Worm (Caenorhabditis elegans) whole organism, L4 larva: ENCODE measurements around the gene try-5.

Source experiments
- F44E2.7 ChIP-seq: fragments of 200-800 bp; sonication (Bioruptor generic); IDR thresholded peaks from 2 replicates; pipeline ENCODE4 v2.1.2; 2022; ENCODE audit warnings: missing genetic modification characterization, missing compliant biosample characterization
- Y105C5A.15 ChIP-seq: fragments of 200-800 bp; sonication (Bioruptor generic); IDR thresholded peaks from 2 replicates; pipeline ENCODE4 v1.3.6; 2022; ENCODE audit warnings: missing genetic modification characterization, missing compliant biosample characterization
- Y48G9A.11 ChIP-seq: fragments of 200-800 bp; sonication (Bioruptor generic); IDR thresholded peaks from 2 replicates; pipeline ENCODE4 v1.3.6; 2022; ENCODE audit warnings: missing genetic modification reagents, missing genetic modification characterization, missing compliant biosample characterization
- Y5F2A.4 ChIP-seq: fragments of 200-800 bp; sonication (Bioruptor generic); optimal IDR thresholded peaks from 2 replicates; lab custom pipeline; 2018; ENCODE audit warnings: mild to moderate bottlenecking, missing genetic modification characterization, missing compliant biosample characterization
- Y75B8A.6 ChIP-seq: fragments of 200-800 bp; sonication (Bioruptor generic); IDR thresholded peaks from 2 replicates; pipeline ENCODE4 v1.3.6; 2022; ENCODE audit warnings: missing genetic modification reagents, missing genetic modification characterization, missing compliant biosample characterization
- ZK546.5 ChIP-seq, 2 experiments: sonication (generic microtip); optimal IDR thresholded peaks; 2 replicates each; lab custom pipeline; 2017; ENCODE audit warnings: missing biosample characterization in 2 of 2, missing genetic modification characterization in 2 of 2
- aha-1 ChIP-seq: fragments of 150-350 bp; peaks from one replicate; lab custom pipeline; 2014; ENCODE audit warnings: missing biosample characterization, missing genetic modification characterization
- aly-2 ChIP-seq: sonication (generic microtip); optimal IDR thresholded peaks from 2 replicates; lab custom pipeline; 2018; ENCODE audit warnings: missing biosample characterization, missing genetic modification characterization
- ama-1 ChIP-seq: fragments of 150-350 bp; optimal IDR thresholded peaks from 2 replicates; lab custom pipeline; 2014; ENCODE audit warnings: inconsistent platforms, mixed read lengths
- ceh-20 ChIP-seq: fragments of 200-800 bp; sonication (Bioruptor generic); IDR thresholded peaks from 2 replicates; pipeline ENCODE4 v1.3.6; 2022; ENCODE audit warnings: missing genetic modification reagents, missing genetic modification characterization, missing compliant biosample characterization
- ceh-62 ChIP-seq: sonication (generic microtip); optimal IDR thresholded peaks from 2 replicates; lab custom pipeline; 2017; ENCODE audit warnings: missing biosample characterization, missing genetic modification characterization
- cey-2 ChIP-seq: sonication (generic microtip); optimal IDR thresholded peaks from 3 replicates; lab custom pipeline; 2017; ENCODE audit warnings: missing genetic modification characterization, mild to moderate bottlenecking, missing compliant biosample characterization, antibody characterized with exemption, borderline replicate concordance; ENCODE audit not compliant: insufficient read depth
- daf-12 ChIP-seq: fragments of 150-350 bp; optimal IDR thresholded peaks from 2 replicates; lab custom pipeline; 2014; ENCODE audit warnings: missing biosample characterization, missing genetic modification reagents, missing genetic modification characterization
- dmd-6 ChIP-seq: fragments of 200-800 bp; sonication (Bioruptor generic); IDR thresholded peaks from 2 replicates; pipeline ENCODE4 v1.3.6; 2022; ENCODE audit warnings: missing genetic modification reagents, missing genetic modification characterization, missing compliant biosample characterization
- dve-1 ChIP-seq: sonication (generic microtip); optimal IDR thresholded peaks from 2 replicates; lab custom pipeline; 2017; ENCODE audit warnings: antibody characterized with exemption, mild to moderate bottlenecking, missing genetic modification characterization, missing compliant biosample characterization; ENCODE audit not compliant: insufficient read depth
- egl-27 ChIP-seq: sonication (generic microtip); optimal IDR thresholded peaks from 3 replicates; lab custom pipeline; 2017; ENCODE audit warnings: missing biosample characterization, missing genetic modification reagents, missing genetic modification characterization
- egl-43 ChIP-seq: fragments of 200-800 bp; sonication (Bioruptor generic); IDR thresholded peaks from 2 replicates; pipeline ENCODE4 v1.3.6; 2022; ENCODE audit warnings: missing genetic modification reagents, missing genetic modification characterization, missing compliant biosample characterization
- fkh-10 ChIP-seq: fragments of 150-350 bp; optimal IDR thresholded peaks from 2 replicates; lab custom pipeline; 2014; ENCODE audit warnings: missing biosample characterization, missing genetic modification reagents, missing genetic modification characterization
- fos-1 ChIP-seq: fragments of 150-350 bp; optimal IDR thresholded peaks from 2 replicates; lab custom pipeline; 2014; ENCODE audit warnings: missing biosample characterization, missing genetic modification characterization
- gei-8 ChIP-seq: fragments of 200-800 bp; sonication (Bioruptor generic); optimal IDR thresholded peaks from 2 replicates; lab custom pipeline; 2018; ENCODE audit warnings: mild to moderate bottlenecking, missing genetic modification characterization, missing compliant biosample characterization
- hif-1 ChIP-seq, 2 experiments: sonication (generic microtip); optimal IDR thresholded peaks; 2 replicates each; lab custom pipeline; 2016 to 2017; ENCODE audit warnings: missing compliant biosample characterization in 2 of 2, missing genetic modification characterization in 2 of 2, missing genetic modification reagents in 2 of 2, missing genotype in 2 of 2, mild to moderate bottlenecking in 1 of 2
- hmg-1.1 ChIP-seq: fragments of 200-800 bp; sonication (Bioruptor generic); IDR thresholded peaks from 2 replicates; pipeline ENCODE4 v1.3.6; 2022; ENCODE audit warnings: missing genetic modification reagents, missing genetic modification characterization, missing compliant biosample characterization
- jun-1 ChIP-seq: fragments of 150-350 bp; optimal IDR thresholded peaks from 2 replicates; lab custom pipeline; 2014; ENCODE audit warnings: missing biosample characterization, missing genetic modification reagents, missing genetic modification characterization
- lin-29 ChIP-seq: fragments of 200-800 bp; sonication (Bioruptor generic); IDR thresholded peaks from 2 replicates; pipeline ENCODE4 v1.3.6; 2022; ENCODE audit warnings: missing genetic modification reagents, missing genetic modification characterization, missing compliant biosample characterization
- lir-3 ChIP-seq: sonication (generic microtip); optimal IDR thresholded peaks from 2 replicates; lab custom pipeline; 2016; ENCODE audit warnings: mild to moderate bottlenecking, missing genetic modification characterization, missing compliant biosample characterization
- lsy-2 ChIP-seq, 2 experiments: fragments of 150-350 bp in 1 of 2; sonication (generic microtip) in 1 of 2; optimal IDR thresholded peaks; 2 replicates each; lab custom pipeline; 2014 to 2017; ENCODE audit warnings: missing biosample characterization in 2 of 2, missing genetic modification characterization in 2 of 2
- madf-9 ChIP-seq: fragments of 200-800 bp; sonication (Bioruptor generic); conservative IDR thresholded peaks from 2 replicates; pipeline ENCODE4 v1.3.6; 2022; ENCODE audit warnings: missing genetic modification reagents, missing genetic modification characterization, missing compliant biosample characterization
- mdt-29 ChIP-seq: fragments of 200-800 bp; sonication (Bioruptor generic); IDR thresholded peaks from 2 replicates; pipeline ENCODE4 v1.3.6; 2022; ENCODE audit warnings: missing genetic modification reagents, missing genetic modification characterization, missing compliant biosample characterization
- mep-1 ChIP-seq: fragments of 150-350 bp; sonication (generic microtip); optimal IDR thresholded peaks from 3 replicates; lab custom pipeline; 2014; ENCODE audit warnings: missing biosample characterization, missing genetic modification characterization
- mxl-3 ChIP-seq: fragments of 200-800 bp; sonication (Bioruptor generic); optimal IDR thresholded peaks from 2 replicates; lab custom pipeline; 2018; ENCODE audit warnings: mild to moderate bottlenecking, missing genetic modification characterization, missing compliant biosample characterization
- nhr-10 ChIP-seq: fragments of 150-350 bp; optimal IDR thresholded peaks from 2 replicates; lab custom pipeline; 2014; ENCODE audit warnings: missing biosample characterization, missing genetic modification characterization
- nhr-102 ChIP-seq: sonication (generic microtip); optimal IDR thresholded peaks from 2 replicates; lab custom pipeline; 2016; ENCODE audit warnings: mild to moderate bottlenecking, missing genetic modification characterization, moderate library complexity, missing compliant biosample characterization
- nhr-111 ChIP-seq: fragments of 200-800 bp; sonication (Bioruptor generic); optimal IDR thresholded peaks from 2 replicates; lab custom pipeline; 2018; ENCODE audit warnings: mild to moderate bottlenecking, missing genetic modification characterization, missing compliant biosample characterization
- nhr-237 ChIP-seq: sonication (generic microtip); optimal IDR thresholded peaks from 2 replicates; lab custom pipeline; 2017; ENCODE audit warnings: missing biosample characterization, missing genetic modification characterization
- nhr-25 ChIP-seq: sonication (generic microtip); optimal IDR thresholded peaks from 2 replicates; lab custom pipeline; 2017; ENCODE audit warnings: missing genetic modification characterization, mild to moderate bottlenecking, missing compliant biosample characterization, antibody characterized with exemption, moderate library complexity, borderline replicate concordance; ENCODE audit not compliant: insufficient read depth
- nhr-28 ChIP-seq: fragments of 150-350 bp; optimal IDR thresholded peaks from 2 replicates; lab custom pipeline; 2014; ENCODE audit warnings: missing biosample characterization, missing genetic modification characterization
- nhr-42 ChIP-seq: fragments of 200-800 bp; sonication (Bioruptor generic); IDR thresholded peaks from 2 replicates; pipeline ENCODE4 v1.3.6; 2022; ENCODE audit warnings: missing genetic modification characterization, missing compliant biosample characterization
- nhr-77 ChIP-seq: fragments of 150-350 bp; optimal IDR thresholded peaks from 2 replicates; lab custom pipeline; 2014; ENCODE audit warnings: missing biosample characterization, missing genetic modification characterization
- pha-4 ChIP-seq, 2 experiments: fragments of 150-350 bp in 1 of 2; fragments of 200-800 bp in 1 of 2; sonication (Bioruptor generic) in 1 of 2; IDR thresholded peaks in 1 of 2; optimal IDR thresholded peaks in 1 of 2; 2 replicates each; pipeline versions ENCODE4 v1.3.6 to Lab custom; 2014 to 2022; ENCODE audit warnings: missing genetic modification characterization in 2 of 2, missing genetic modification reagents in 2 of 2, missing biosample characterization in 1 of 2, missing compliant biosample characterization in 1 of 2
- pqm-1 ChIP-seq: sonication (generic microtip); optimal IDR thresholded peaks from 2 replicates; lab custom pipeline; 2017; ENCODE audit warnings: missing biosample characterization, missing genetic modification characterization
- rbr-2 ChIP-seq: sonication (generic microtip); optimal IDR thresholded peaks from 2 replicates; lab custom pipeline; 2016; ENCODE audit warnings: missing genotype, missing genetic modification characterization, missing compliant biosample characterization
- skn-1 ChIP-seq: fragments of 150-350 bp; optimal IDR thresholded peaks from 2 replicates; lab custom pipeline; 2014; ENCODE audit warnings: missing biosample characterization, missing genetic modification characterization
- snpc-1.2 ChIP-seq: fragments of 200-800 bp; sonication (Bioruptor generic); IDR thresholded peaks from 2 replicates; pipeline ENCODE4 v1.3.6; 2022; ENCODE audit warnings: missing genetic modification reagents, missing genetic modification characterization, missing compliant biosample characterization
- tra-1 ChIP-seq: fragments of 200-800 bp; sonication (Bioruptor generic); IDR thresholded peaks from 2 replicates; pipeline ENCODE4 v1.3.6; 2022; ENCODE audit warnings: missing genetic modification reagents, missing genetic modification characterization, missing compliant biosample characterization
- vab-7 ChIP-seq: fragments of 200-800 bp; sonication (Bioruptor generic); IDR thresholded peaks from 2 replicates; pipeline ENCODE4 v1.3.6; 2022; ENCODE audit warnings: missing genetic modification reagents, missing genetic modification characterization, missing compliant biosample characterization
- zag-1 ChIP-seq: fragments of 150-350 bp; optimal IDR thresholded peaks from 2 replicates; lab custom pipeline; 2014; ENCODE audit warnings: missing biosample characterization, missing genetic modification characterization
- ztf-11 ChIP-seq: fragments of 150-350 bp; optimal IDR thresholded peaks from 2 replicates; lab custom pipeline; 2014; ENCODE audit warnings: missing biosample characterization, missing genetic modification characterization
- ztf-7 ChIP-seq: fragments of 150-350 bp; optimal IDR thresholded peaks from 2 replicates; lab custom pipeline; 2014; ENCODE audit warnings: missing biosample characterization, missing genetic modification characterization

try-5 gene

ce11 chrV:9343629-9344624, 2.9 kb upstream of the try-5 start, which contains the start of gene tos-1 (continued):
- TF ChIP-seq jun-1 (tag; lab: Kevin White, UChicago) = peak; percentile 94
- TF ChIP-seq dmd-6 (GFP tag; lab: Robert Waterston, UW) = peak; percentile 99
- TF ChIP-seq Y48G9A.11 (GFP tag; lab: Robert Waterston, UW) = peak; percentile 93
- TF ChIP-seq ama-1 (lab: Kevin White, UChicago) = peak; percentile 100
- no peak for TF ChIP-seq ceh-62
- no peak for TF ChIP-seq daf-12 (tag; lab: Kevin White, UChicago)
- peak; percentile 94 for TF ChIP-seq nhr-10 (tag; lab: Kevin White, UChicago)
- no peak for TF ChIP-seq skn-1
- TF ChIP-seq egl-27 (tag; lab: Kevin White, UChicago) = no peak
- peak; percentile 80 for TF ChIP-seq ztf-7
- peak; percentile 49 for TF ChIP-seq aly-2 (tag; lab: Kevin White, UChicago)
- TF ChIP-seq pqm-1 (tag; lab: Kevin White, UChicago) = peak; percentile 19
- TF ChIP-seq hmg-1.1 (GFP tag; lab: Robert Waterston, UW) = peak; percentile 98
- TF ChIP-seq mdt-29 (GFP tag; lab: Robert Waterston, UW) = peak; percentile 98
- peak; percentile 100 for TF ChIP-seq aha-1
- TF ChIP-seq vab-7 = peak; percentile 90
- peak; percentile 51 for TF ChIP-seq lir-3 (tag; lab: Kevin White, UChicago)
- peak; percentile 95 for TF ChIP-seq mxl-3 (GFP tag; lab: Kevin White, UChicago)
- TF ChIP-seq Y75B8A.6 (GFP tag; lab: Robert Waterston, UW) = peak; percentile 84
- TF ChIP-seq nhr-111 (GFP tag; lab: Kevin White, UChicago) = no peak
- no peak for TF ChIP-seq snpc-1.2
- TF ChIP-seq nhr-77 = peak; percentile 96
- peak; percentile 98 for TF ChIP-seq tra-1 (GFP tag; lab: Robert Waterston, UW)
- peak; percentile 45 for TF ChIP-seq Y5F2A.4
- TF ChIP-seq gei-8 (GFP tag; lab: Kevin White, UChicago) = peak; percentile 95
- TF ChIP-seq nhr-102 (tag; lab: Kevin White, UChicago) = peak; percentile 97
- peak; percentile 82 for TF ChIP-seq zag-1 (tag; lab: Kevin White, UChicago)
- peak; percentile 96 for TF ChIP-seq nhr-42 (GFP tag; lab: Robert Waterston, UW)
- peak; percentile 43 for TF ChIP-seq cey-2 (tag; lab: Kevin White, UChicago)
- TF ChIP-seq egl-43 (GFP tag; lab: Robert Waterston, UW) = no peak
- no peak for TF ChIP-seq fos-1 (tag; lab: Kevin White, UChicago)
- TF ChIP-seq F44E2.7 (GFP tag; lab: Robert Waterston, UW) = no peak
- TF ChIP-seq nhr-28 (tag; lab: Kevin White, UChicago) = peak; percentile 97
- peak; percentile 98 for TF ChIP-seq madf-9 (GFP tag; lab: Robert Waterston, UW)
- TF ChIP-seq pha-4 (GFP tag; IDR thresholded peaks at IDR 0.05; lab: Robert Waterston, UW) = peak; percentile 94
- no peak for TF ChIP-seq pha-4 (tag; optimal IDR thresholded peaks at IDR 0.05; lab: Kevin White, UChicago)
- TF ChIP-seq rbr-2 (tag; lab: Kevin White, UChicago) = peak; percentile 98
- TF ChIP-seq nhr-25 (tag; lab: Kevin White, UChicago) = peak; percentile 96
- TF ChIP-seq hif-1 (tag; optimal IDR thresholded peaks at IDR 0.05; lab: Kevin White, UChicago) = peak; percentile 92 to 96
- peak; percentile 91 to 93 for TF ChIP-seq lsy-2 (tag; optimal IDR thresholded peaks at IDR 0.05; lab: Kevin White, UChicago)
- TF ChIP-seq lin-29 (GFP tag; lab: Robert Waterston, UW) = peak; percentile 91
- peak; percentile 98 for TF ChIP-seq fkh-10 (GFP tag; lab: Kevin White, UChicago)
- peak; percentile 95 for TF ChIP-seq dve-1 (tag; lab: Kevin White, UChicago)
- peak; percentile 71 for TF ChIP-seq nhr-237 (tag; lab: Kevin White, UChicago)
- TF ChIP-seq ceh-20 (GFP tag; lab: Robert Waterston, UW) = peak; percentile 100
- TF ChIP-seq mep-1 = peak; percentile 98
- TF ChIP-seq ZK546.5 (tag; optimal IDR thresholded peaks at IDR 0.05; lab: Kevin White, UChicago) = peak in 1 of 2 experiments; percentile 56
- no peak for TF ChIP-seq Y105C5A.15 (GFP tag; lab: Robert Waterston, UW)
- TF ChIP-seq ztf-11 = no peak
